Worm (Caenorhabditis elegans) whole organism, midembryonic: ENCODE measurements around the gene srd-33.
"Not testable (repeated sequence)": the region's sequence is repeated elsewhere in the genome, so short reads cannot be mapped to it uniquely, and the experiment has no call there.

Source experiments
- T22C8.4 ChIP-seq: fragments of 200-800 bp; sonication (Bioruptor generic); IDR thresholded peaks from 2 replicates; pipeline ENCODE4 v1.3.6; 2022; ENCODE audit warnings: missing genetic modification characterization, missing compliant biosample characterization
- cog-1 ChIP-seq: sonication (generic microtip); optimal IDR thresholded peaks from 2 replicates; lab custom pipeline; 2016; ENCODE audit warnings: missing genetic modification characterization, missing compliant biosample characterization
- flt-1 ChIP-seq: fragments of 200-800 bp; sonication (Bioruptor generic); IDR thresholded peaks from 2 replicates; pipeline ENCODE4 v1.3.6; 2022; ENCODE audit warnings: missing genetic modification characterization, missing compliant biosample characterization
- klf-2 ChIP-seq: fragments of 200-800 bp; sonication (Bioruptor generic); conservative IDR thresholded peaks from 2 replicates; pipeline ENCODE4 v1.3.6; 2022; ENCODE audit warnings: missing genetic modification reagents, missing genetic modification characterization, missing compliant biosample characterization
- med-1 ChIP-seq: sonication (generic microtip); optimal IDR thresholded peaks from 2 replicates; lab custom pipeline; 2017; ENCODE audit warnings: missing genetic modification characterization, mild to moderate bottlenecking, missing compliant biosample characterization, antibody characterized with exemption, missing genetic modification reagents; ENCODE audit not compliant: insufficient read depth
- ref-1 ChIP-seq: fragments of 200-800 bp; sonication (Bioruptor generic); conservative IDR thresholded peaks from 2 replicates; pipeline ENCODE4 v1.3.6; 2022; ENCODE audit warnings: missing genetic modification reagents, missing genetic modification characterization, missing compliant biosample characterization
- tab-1 ChIP-seq: fragments of 200-800 bp; sonication (Bioruptor generic); IDR thresholded peaks from 2 replicates; pipeline ENCODE4 v1.3.6; 2022; ENCODE audit warnings: missing genetic modification characterization, missing compliant biosample characterization
- ztf-23 ChIP-seq: fragments of 200-800 bp; sonication (Bioruptor generic); IDR thresholded peaks from 2 replicates; pipeline ENCODE4 v1.3.6; 2022; ENCODE audit warnings: missing genetic modification reagents, missing genetic modification characterization, missing compliant biosample characterization
- ztf-29 ChIP-seq: fragments of 200-800 bp; sonication (Bioruptor generic); IDR thresholded peaks from 2 replicates; pipeline ENCODE4 v1.3.6; 2022; ENCODE audit warnings: missing genetic modification reagents, missing genetic modification characterization, missing compliant biosample characterization

Gene srd-33

ce11 chrV:4889976-4890479 lies 17.9 kb downstream of the srd-33 start, which contains the start of gene T19H12.2:
Gene T19H12.2 (plus strand): TSS chrV:4890429.
- no peak for TF ChIP-seq ref-1 (GFP tag; lab: Robert Waterston, UW)
- no peak for TF ChIP-seq cog-1
- TF ChIP-seq tab-1 (GFP tag; lab: Robert Waterston, UW): no peak
- TF ChIP-seq ztf-29 (GFP tag; lab: Robert Waterston, UW): no peak
- TF ChIP-seq ztf-23 (GFP tag; lab: Robert Waterston, UW): no peak
- no peak for TF ChIP-seq klf-2 (GFP tag; lab: Robert Waterston, UW)
- no peak for TF ChIP-seq flt-1 (GFP tag; lab: Robert Waterston, UW)
- no peak for TF ChIP-seq T22C8.4 (GFP tag; lab: Robert Waterston, UW)
- TF ChIP-seq med-1 (GFP tag; lab: Kevin White, UChicago): no peak

- TF ChIP-seq ztf-23 (GFP tag; lab: Robert Waterston, UW) (no peak), flt-1 (GFP tag; lab: Robert Waterston, UW) (no peak), ref-1 (GFP tag; lab: Robert Waterston, UW) (no peak), tab-1 (GFP tag; lab: Robert Waterston, UW) (0 out of 2 replicates have a peak, but pooled peaks have one; percentile 39)
Measured at ce11 chrV:4890781-4891180, 18.7 kb downstream of the srd-33 start.

ce11 chrV:4891305-4891704 lies 19.2 kb downstream of the srd-33 start:
- TF ChIP-seq med-1 (GFP tag; lab: Kevin White, UChicago) (no peak), ztf-29 (GFP tag; lab: Robert Waterston, UW) (no peak), ref-1 (GFP tag; lab: Robert Waterston, UW) (no peak), T22C8.4 (GFP tag; lab: Robert Waterston, UW) (no peak), tab-1 (GFP tag; lab: Robert Waterston, UW) (no peak)

- TF ChIP-seq klf-2 (GFP tag; lab: Robert Waterston, UW) (no peak), med-1 (GFP tag; lab: Kevin White, UChicago) (no peak), tab-1 (GFP tag; lab: Robert Waterston, UW) (no peak), flt-1 (GFP tag; lab: Robert Waterston, UW) (no peak), ref-1 (GFP tag; lab: Robert Waterston, UW) (no peak), ztf-23 (GFP tag; lab: Robert Waterston, UW) (no peak), T22C8.4 (GFP tag; lab: Robert Waterston, UW) (no peak), cog-1 (no peak), ztf-29 (GFP tag; lab: Robert Waterston, UW) (no peak)
Measured at ce11 chrV:4894971-4895370, 22.9 kb downstream of the srd-33 start, which contains the start of gene ugt-11. Gene ugt-11 (minus strand): TSS chrV:4895071.

ce11 chrV:4895744-4896143 lies 23.7 kb downstream of the srd-33 start, which contains the start of gene ugt-9:
Gene ugt-9 (plus strand): TSS chrV:4896048.
- no peak for TF ChIP-seq ztf-23 (GFP tag; lab: Robert Waterston, UW)
- TF ChIP-seq med-1 (GFP tag; lab: Kevin White, UChicago): no peak
- TF ChIP-seq ref-1 (GFP tag; lab: Robert Waterston, UW): no peak
- TF ChIP-seq tab-1 (GFP tag; lab: Robert Waterston, UW): no peak
- TF ChIP-seq klf-2 (GFP tag; lab: Robert Waterston, UW): no peak
- no peak for TF ChIP-seq ztf-29 (GFP tag; lab: Robert Waterston, UW)
- no peak for TF ChIP-seq flt-1 (GFP tag; lab: Robert Waterston, UW)
- TF ChIP-seq T22C8.4 (GFP tag; lab: Robert Waterston, UW): no peak
- no peak for TF ChIP-seq cog-1

ce11 chrV:4900020-4900419 lies 27.9 kb downstream of the srd-33 start, which contains the start of gene ugt-10:
Gene ugt-10 (minus strand): TSS chrV:4900120.
- not testable (repeated sequence) for TF ChIP-seq ztf-29, tab-1, flt-1 (GFP tag; lab: Robert Waterston, UW)

- TF ChIP-seq cog-1: no peak
- no peak for TF ChIP-seq med-1 (GFP tag; lab: Kevin White, UChicago)
- TF ChIP-seq T22C8.4 (GFP tag; lab: Robert Waterston, UW): no peak
- no peak for TF ChIP-seq klf-2 (GFP tag; lab: Robert Waterston, UW)
- no peak for TF ChIP-seq tab-1 (GFP tag; lab: Robert Waterston, UW)
- TF ChIP-seq flt-1 (GFP tag; lab: Robert Waterston, UW): no peak
- TF ChIP-seq ref-1 (GFP tag; lab: Robert Waterston, UW): no peak
- no peak for TF ChIP-seq ztf-23 (GFP tag; lab: Robert Waterston, UW)
- no peak for TF ChIP-seq ztf-29 (GFP tag; lab: Robert Waterston, UW)
Measured at ce11 chrV:4901074-4901473, 29.0 kb downstream of the srd-33 start, which contains the start of gene ugt-67. Gene ugt-67 (plus strand): TSS chrV:4901374.

- TF ChIP-seq ztf-29 (GFP tag; lab: Robert Waterston, UW) (no peak), T22C8.4 (GFP tag; lab: Robert Waterston, UW) (no peak), flt-1 (GFP tag; lab: Robert Waterston, UW) (no peak), klf-2 (GFP tag; lab: Robert Waterston, UW) (no peak), ztf-23 (GFP tag; lab: Robert Waterston, UW) (no peak)
Measured at ce11 chrV:4903696-4904095, 31.6 kb downstream of the srd-33 start, which contains the start of gene ugt-8. Gene ugt-8 (plus strand): TSS chrV:4903930.

ce11 chrV:4905953-4906352 lies 33.9 kb downstream of the srd-33 start, which contains the start of gene ugt-14:
Gene ugt-14 (plus strand): TSS chrV:4906253.
- no peak for TF ChIP-seq cog-1
- TF ChIP-seq flt-1 (GFP tag; lab: Robert Waterston, UW): no peak
- no peak for TF ChIP-seq T22C8.4 (GFP tag; lab: Robert Waterston, UW)
- no peak for TF ChIP-seq ztf-29 (GFP tag; lab: Robert Waterston, UW)
- no peak for TF ChIP-seq med-1 (GFP tag; lab: Kevin White, UChicago)
- TF ChIP-seq ref-1 (GFP tag; lab: Robert Waterston, UW): no peak
- no peak for TF ChIP-seq tab-1 (GFP tag; lab: Robert Waterston, UW)
- TF ChIP-seq ztf-23 (GFP tag; lab: Robert Waterston, UW): no peak
- no peak for TF ChIP-seq klf-2 (GFP tag; lab: Robert Waterston, UW)
